Worm (Caenorhabditis elegans) whole organism, early embryonic: Measurements from ENCODE around the gene T05H10.1.

Experiments
- B0310.2 ChIP-seq: sonication (generic microtip); optimal IDR thresholded peaks from 2 replicates; lab custom pipeline; 2016; ENCODE audit warnings: mild to moderate bottlenecking, missing genetic modification characterization, missing compliant biosample characterization
- F13C5.2 ChIP-seq: sonication (generic microtip); optimal IDR thresholded peaks from 2 replicates; lab custom pipeline; 2017; ENCODE audit warnings: mild to moderate bottlenecking, missing genetic modification characterization, inconsistent platforms, missing compliant biosample characterization
- aly-1 ChIP-seq: sonication (generic microtip); optimal IDR thresholded peaks from 2 replicates; lab custom pipeline; 2016; ENCODE audit warnings: missing genetic modification characterization, missing compliant biosample characterization
- ama-1 ChIP-seq: fragments of 150-350 bp; optimal IDR thresholded peaks from 2 replicates; lab custom pipeline; 2014
- ceh-13 ChIP-seq: fragments of 200-800 bp; sonication (Bioruptor generic); optimal IDR thresholded peaks from 2 replicates; lab custom pipeline; 2018; ENCODE audit warnings: mild to moderate bottlenecking, missing genetic modification characterization, missing compliant biosample characterization
- ceh-36 ChIP-seq: sonication (generic microtip); optimal IDR thresholded peaks from 2 replicates; lab custom pipeline; 2016; ENCODE audit warnings: missing genetic modification characterization, inconsistent platforms, missing compliant biosample characterization
- ets-7 ChIP-seq: sonication (generic microtip); optimal IDR thresholded peaks from 2 replicates; lab custom pipeline; 2016; ENCODE audit warnings: missing genotype, missing genetic modification characterization, missing compliant biosample characterization
- flt-1 ChIP-seq: fragments of 200-800 bp; sonication (Bioruptor generic); IDR thresholded peaks from 2 replicates; pipeline ENCODE4 v1.3.6; 2022; ENCODE audit warnings: missing genetic modification characterization, missing compliant biosample characterization
- hmbx-1 ChIP-seq: sonication (generic microtip); optimal IDR thresholded peaks from 2 replicates; lab custom pipeline; 2016; ENCODE audit warnings: mild to moderate bottlenecking, missing genetic modification characterization, missing compliant biosample characterization
- hmg-4 ChIP-seq: fragments of 200-800 bp; sonication (Bioruptor generic); optimal IDR thresholded peaks from 2 replicates; lab custom pipeline; 2018; ENCODE audit warnings: mild to moderate bottlenecking, missing genetic modification characterization, missing compliant biosample characterization
- hnd-1 ChIP-seq: sonication (generic microtip); optimal IDR thresholded peaks from 2 replicates; lab custom pipeline; 2016; ENCODE audit warnings: missing genetic modification characterization, missing compliant biosample characterization
- pes-1 ChIP-seq: fragments of 200-800 bp; sonication (Bioruptor generic); IDR thresholded peaks from 2 replicates; pipeline ENCODE4 v1.3.6; 2022; ENCODE audit warnings: missing genetic modification reagents, missing genetic modification characterization, missing compliant biosample characterization
- scrt-1 ChIP-seq: fragments of 200-800 bp; sonication (Bioruptor generic); IDR thresholded peaks from 2 replicates; pipeline ENCODE4 v1.3.6; 2022; ENCODE audit warnings: missing genetic modification characterization, missing compliant biosample characterization
- sea-1 ChIP-seq: fragments of 200-800 bp; sonication (Bioruptor generic); conservative IDR thresholded peaks from 2 replicates; pipeline ENCODE4 v1.3.6; 2022; ENCODE audit warnings: missing genetic modification characterization, missing compliant biosample characterization
- tbx-11 ChIP-seq: fragments of 200-800 bp; sonication (Bioruptor generic); IDR thresholded peaks from 2 replicates; pipeline ENCODE4 v1.3.6; 2022; ENCODE audit warnings: missing genetic modification characterization, missing compliant biosample characterization
- tbx-37 ChIP-seq: fragments of 200-800 bp; sonication (Bioruptor generic); conservative IDR thresholded peaks from 2 replicates; pipeline ENCODE4 v1.3.6; 2022; ENCODE audit warnings: missing genetic modification reagents, missing genetic modification characterization, missing compliant biosample characterization
- tra-4 ChIP-seq: sonication (generic microtip); optimal IDR thresholded peaks from 2 replicates; lab custom pipeline; 2017; ENCODE audit warnings: missing genetic modification characterization, missing compliant biosample characterization

Gene T05H10.1

ce11 chrII:8042289-8042688 lies at the start of gene T05H10.1:
T05H10.1 (plus strand) TSS chrII:8042589.
- TF ChIP-seq ets-7 (tag; lab: Kevin White, UChicago) = no peak

ce11 chrII:8001428-8001827 lies 41.0 kb upstream of the T05H10.1 start:
- TF ChIP-seq hnd-1 (no peak), scrt-1 (GFP tag; lab: Robert Waterston, UW) (no peak)

- no peak for TF ChIP-seq flt-1 (GFP tag; lab: Robert Waterston, UW)
- TF ChIP-seq scrt-1 (GFP tag; lab: Robert Waterston, UW) = no peak
- no peak for TF ChIP-seq ceh-36
- TF ChIP-seq tra-4 (tag; lab: Kevin White, UChicago) = no peak
- TF ChIP-seq aly-1 (tag; lab: Kevin White, UChicago) = no peak
- no peak for TF ChIP-seq pes-1
- no peak for TF ChIP-seq sea-1 (GFP tag; lab: Robert Waterston, UW)
- TF ChIP-seq tbx-11 (GFP tag; lab: Robert Waterston, UW) = no peak
- no peak for TF ChIP-seq F13C5.2
- TF ChIP-seq hnd-1 = no peak
- TF ChIP-seq ceh-13 = no peak
- no peak for TF ChIP-seq ama-1
- no peak for TF ChIP-seq tbx-37 (GFP tag; lab: Robert Waterston, UW)
- no peak for TF ChIP-seq hmg-4
- no peak for TF ChIP-seq ets-7 (tag; lab: Kevin White, UChicago)
- TF ChIP-seq B0310.2 (tag; lab: Kevin White, UChicago) = no peak
- TF ChIP-seq hmbx-1 = no peak
Observed at ce11 chrII:8004157-8004556, 38.2 kb upstream of the T05H10.1 start, which contains the start of gene pgp-11. pgp-11 (minus strand) TSS chrII:8004257.

- TF ChIP-seq hnd-1 (no peak), sea-1 (GFP tag; lab: Robert Waterston, UW) (no peak), ceh-13 (no peak), tbx-11 (GFP tag; lab: Robert Waterston, UW) (no peak)
Observed at ce11 chrII:8004752-8005151, 37.6 kb upstream of the T05H10.1 start.

- no peak for TF ChIP-seq hmbx-1
- no peak for TF ChIP-seq ceh-36
- TF ChIP-seq hmg-4 = no peak
- TF ChIP-seq pes-1 = no peak
- no peak for TF ChIP-seq flt-1 (GFP tag; lab: Robert Waterston, UW)
- no peak for TF ChIP-seq hnd-1
- no peak for TF ChIP-seq scrt-1 (GFP tag; lab: Robert Waterston, UW)
- TF ChIP-seq ceh-13 = no peak
- TF ChIP-seq B0310.2 (tag; lab: Kevin White, UChicago) = no peak
- no peak for TF ChIP-seq sea-1 (GFP tag; lab: Robert Waterston, UW)
- TF ChIP-seq ama-1 = no peak
- no peak for TF ChIP-seq tbx-37 (GFP tag; lab: Robert Waterston, UW)
Observed at ce11 chrII:8006962-8007361, 35.4 kb upstream of the T05H10.1 start.

- TF ChIP-seq flt-1 (GFP tag; lab: Robert Waterston, UW) (no peak), ceh-36 (no peak), scrt-1 (GFP tag; lab: Robert Waterston, UW) (no peak), tra-4 (tag; lab: Kevin White, UChicago) (no peak), hmbx-1 (no peak), tbx-37 (GFP tag; lab: Robert Waterston, UW) (no peak), F13C5.2 (no peak), ets-7 (tag; lab: Kevin White, UChicago) (no peak), aly-1 (tag; lab: Kevin White, UChicago) (no peak), hmg-4 (no peak), ama-1 (no peak), pes-1 (no peak), B0310.2 (tag; lab: Kevin White, UChicago) (no peak), hnd-1 (no peak), ceh-13 (no peak), sea-1 (GFP tag; lab: Robert Waterston, UW) (no peak), tbx-11 (GFP tag; lab: Robert Waterston, UW) (no peak)
Observed at ce11 chrII:8008334-8008733, 34.1 kb upstream of the T05H10.1 start, which contains the start of gene glna-2. glna-2 (plus strand) TSS chrII:8008634.

- no peak for TF ChIP-seq tra-4 (tag; lab: Kevin White, UChicago)
- TF ChIP-seq ceh-13 = no peak
- no peak for TF ChIP-seq sea-1 (GFP tag; lab: Robert Waterston, UW)
- TF ChIP-seq ets-7 (tag; lab: Kevin White, UChicago) = no peak
- no peak for TF ChIP-seq ama-1
- no peak for TF ChIP-seq hnd-1
- no peak for TF ChIP-seq scrt-1 (GFP tag; lab: Robert Waterston, UW)
- TF ChIP-seq hmbx-1 = no peak
- no peak for TF ChIP-seq ceh-36
- TF ChIP-seq flt-1 (GFP tag; lab: Robert Waterston, UW) = no peak
- no peak for TF ChIP-seq tbx-37 (GFP tag; lab: Robert Waterston, UW)
- TF ChIP-seq tbx-11 (GFP tag; lab: Robert Waterston, UW) = no peak
- TF ChIP-seq F13C5.2 = no peak
- TF ChIP-seq B0310.2 (tag; lab: Kevin White, UChicago) = no peak
- no peak for TF ChIP-seq aly-1 (tag; lab: Kevin White, UChicago)
Observed at ce11 chrII:8012071-8013031, 30.0 kb upstream of the T05H10.1 start, which contains the start of gene DH11.2. DH11.2 (plus strand) TSS chrII:8012816.

ce11 chrII:8015483-8015938 lies 26.9 kb upstream of the T05H10.1 start:
- no peak for TF ChIP-seq pes-1
- TF ChIP-seq hnd-1 = no peak
- no peak for TF ChIP-seq tra-4 (tag; lab: Kevin White, UChicago)
- no peak for TF ChIP-seq F13C5.2
- TF ChIP-seq scrt-1 (GFP tag; lab: Robert Waterston, UW) = no peak
- TF ChIP-seq ceh-13 = no peak
- TF ChIP-seq ets-7 (tag; lab: Kevin White, UChicago) = no peak
- no peak for TF ChIP-seq flt-1 (GFP tag; lab: Robert Waterston, UW)
- TF ChIP-seq tbx-11 (GFP tag; lab: Robert Waterston, UW) = no peak
- no peak for TF ChIP-seq ama-1
- no peak for TF ChIP-seq ceh-36
- TF ChIP-seq hmbx-1 = no peak
- TF ChIP-seq sea-1 (GFP tag; lab: Robert Waterston, UW) = no peak
- no peak for TF ChIP-seq hmg-4
- no peak for TF ChIP-seq aly-1 (tag; lab: Kevin White, UChicago)
- no peak for TF ChIP-seq tbx-37 (GFP tag; lab: Robert Waterston, UW)
- no peak for TF ChIP-seq B0310.2 (tag; lab: Kevin White, UChicago)
